Fruit fly (Drosophila melanogaster) whole organism, embryonic: ENCODE measurements around the gene CG10841.
A peak's percentile ranks its signal among the peaks of the same experiment; 100 is the strongest.

Experiments
- Bteb2 ChIP-seq: fragments of 200-800 bp; sonication (Bioruptor generic); optimal IDR thresholded peaks from 2 replicates; lab custom pipeline; 2016; ENCODE audit warnings: missing biosample characterization, missing genetic modification characterization
- CG10147 ChIP-seq: fragments of 200-800 bp; sonication (Bioruptor generic); optimal IDR thresholded peaks from 2 replicates; lab custom pipeline; 2019; ENCODE audit warnings: missing biosample characterization, mild to moderate bottlenecking, missing genetic modification characterization, moderate library complexity
- CG10462 ChIP-seq: fragments of 200-800 bp; sonication (Bioruptor generic); optimal IDR thresholded peaks from 2 replicates; lab custom pipeline; 2016; ENCODE audit warnings: missing biosample characterization, missing genetic modification characterization
- CG1233 ChIP-seq: fragments of 200-800 bp; sonication (Bioruptor generic); optimal IDR thresholded peaks from 4 replicates; lab custom pipeline; 2018; ENCODE audit warnings: missing biosample characterization, mild to moderate bottlenecking, missing genetic modification characterization
- CG13296 ChIP-seq: fragments of 200-800 bp; sonication (Bioruptor generic); optimal IDR thresholded peaks from 3 replicates; lab custom pipeline; 2018; ENCODE audit warnings: missing biosample characterization, mild to moderate bottlenecking, missing genetic modification characterization
- CG14667 ChIP-seq: fragments of 200-800 bp; sonication (Bioruptor generic); IDR thresholded peaks from 2 replicates; pipeline ENCODE4 v1.3.6; 2022; ENCODE audit warnings: missing biosample characterization, missing genetic modification characterization
- CG15073 ChIP-seq: fragments of 200-800 bp; sonication (Bioruptor generic); optimal IDR thresholded peaks from 2 replicates; lab custom pipeline; 2016; ENCODE audit warnings: missing biosample characterization, missing genetic modification characterization
- CG15479 ChIP-seq: fragments of 200-800 bp; sonication (Bioruptor generic); optimal IDR thresholded peaks from 3 replicates; lab custom pipeline; 2019; ENCODE audit warnings: missing biosample characterization, mild to moderate bottlenecking, missing genetic modification characterization, moderate library complexity
- CG16779 ChIP-seq: fragments of 200-800 bp; sonication (Bioruptor generic); IDR thresholded peaks from 2 replicates; pipeline ENCODE4 v1.3.6; 2022; ENCODE audit warnings: missing biosample characterization, missing genetic modification characterization
- CG16813 ChIP-seq: fragments of 200-800 bp; sonication (Bioruptor generic); IDR thresholded peaks from 3 replicates; pipeline ENCODE4 v1.3.6; 2022; ENCODE audit warnings: missing biosample characterization, missing genetic modification characterization; ENCODE audit not compliant: partially characterized antibody
- CG17359 ChIP-seq: fragments of 200-800 bp; sonication (Bioruptor generic); optimal IDR thresholded peaks from 3 replicates; lab custom pipeline; 2018; ENCODE audit warnings: missing biosample characterization, mild to moderate bottlenecking, missing genetic modification characterization, moderate library complexity
- CG17802 ChIP-seq: fragments of 200-800 bp; sonication (Bioruptor generic); optimal IDR thresholded peaks from 2 replicates; lab custom pipeline; 2018; ENCODE audit warnings: missing biosample characterization, mild to moderate bottlenecking, missing genetic modification characterization, moderate library complexity
- CG1792 ChIP-seq: fragments of 200-800 bp; sonication (Bioruptor generic); optimal IDR thresholded peaks from 2 replicates; lab custom pipeline; 2016; ENCODE audit warnings: missing biosample characterization, missing genetic modification characterization
- CG3726 ChIP-seq: fragments of 200-800 bp; sonication (Bioruptor generic); IDR thresholded peaks from 3 replicates; pipeline ENCODE4, ENCODE4 v1.3.6; 2022; ENCODE audit warnings: missing biosample characterization, missing genetic modification characterization
- CG4617 ChIP-seq: fragments of 200-800 bp; sonication (Bioruptor generic); optimal IDR thresholded peaks from 3 replicates; lab custom pipeline; 2016; ENCODE audit warnings: missing biosample characterization, missing genetic modification characterization, borderline replicate concordance
- CG4854 ChIP-seq: fragments of 200-800 bp; sonication (Bioruptor generic); optimal IDR thresholded peaks from 2 replicates; lab custom pipeline; 2016; ENCODE audit warnings: missing biosample characterization, missing genetic modification characterization, inconsistent platforms
- CG6254 ChIP-seq: fragments of 200-800 bp; sonication (Bioruptor generic); optimal IDR thresholded peaks from 3 replicates; lab custom pipeline; 2017; ENCODE audit warnings: mild to moderate bottlenecking, missing biosample characterization, missing genetic modification reagents, missing genetic modification characterization
- CG6654 ChIP-seq: fragments of 200-800 bp; sonication (Bioruptor generic); optimal IDR thresholded peaks from 2 replicates; lab custom pipeline; 2017; ENCODE audit warnings: missing biosample characterization, mild to moderate bottlenecking, missing genetic modification characterization
- CG6765 ChIP-seq: fragments of 200-800 bp; sonication (Bioruptor generic); optimal IDR thresholded peaks from 3 replicates; lab custom pipeline; 2017; ENCODE audit warnings: missing biosample characterization, mild to moderate bottlenecking, missing genetic modification characterization
- CG8478 ChIP-seq: fragments of >200 bp; optimal IDR thresholded peaks from 2 replicates; lab custom pipeline; 2018
- CG9215 ChIP-seq: fragments of 200-800 bp; sonication (Bioruptor generic); IDR thresholded peaks from 2 replicates; pipeline ENCODE4 v1.3.6; 2022; ENCODE audit warnings: missing biosample characterization, missing genetic modification characterization
- CG9727 ChIP-seq: fragments of 200-800 bp; sonication (Bioruptor generic); optimal IDR thresholded peaks from 3 replicates; lab custom pipeline; 2017; ENCODE audit warnings: missing biosample characterization, mild to moderate bottlenecking, missing genetic modification characterization
- CG9797 ChIP-seq: fragments of 200-800 bp; sonication (Bioruptor generic); optimal IDR thresholded peaks from 3 replicates; lab custom pipeline; 2018; ENCODE audit warnings: missing biosample characterization, mild to moderate bottlenecking, missing genetic modification characterization
- CG9876 ChIP-seq: fragments of 200-800 bp; sonication (Bioruptor generic); optimal IDR thresholded peaks from 2 replicates; lab custom pipeline; 2016; ENCODE audit warnings: missing biosample characterization, missing genetic modification characterization
- D ChIP-seq, 2 experiments: fragments of 200-800 bp in 1 of 2; fragments of >200 bp in 1 of 2; sonication (Bioruptor generic) in 1 of 2; optimal IDR thresholded peaks; 2 replicates in 1 of 2; 3 replicates in 1 of 2; lab custom pipeline; 2017; ENCODE audit warnings: mild to moderate bottlenecking in 1 of 2, missing biosample characterization in 1 of 2, missing genetic modification characterization in 1 of 2, missing genetic modification reagents in 1 of 2
- D19A ChIP-seq: fragments of 200-800 bp; optimal IDR thresholded peaks from 3 replicates; lab custom pipeline; 2019; ENCODE audit warnings: missing biosample characterization, mild to moderate bottlenecking, missing genetic modification characterization, moderate library complexity
- Deaf1 ChIP-seq: fragments of 200-800 bp; optimal IDR thresholded peaks from 3 replicates; lab custom pipeline; 2019; ENCODE audit warnings: missing biosample characterization, mild to moderate bottlenecking, missing genetic modification characterization, moderate library complexity
- Dref ChIP-seq: fragments of 200-800 bp; sonication (Bioruptor generic); IDR thresholded peaks from 2 replicates; pipeline ENCODE4 v1.3.6; 2022; ENCODE audit warnings: missing biosample characterization, missing genetic modification characterization
- Fer2 ChIP-seq: fragments of 200-800 bp; sonication (Bioruptor generic); optimal IDR thresholded peaks from 2 replicates; lab custom pipeline; 2018; ENCODE audit warnings: missing biosample characterization, mild to moderate bottlenecking, missing genetic modification characterization, moderate library complexity
- Hr39 ChIP-seq: fragments of >200 bp; optimal IDR thresholded peaks from 2 replicates; lab custom pipeline; 2017
- Nf-YC ChIP-seq: fragments of 200-800 bp; optimal IDR thresholded peaks from 3 replicates; lab custom pipeline; 2019; ENCODE audit warnings: missing biosample characterization, mild to moderate bottlenecking, missing genetic modification characterization, moderate library complexity
- Sox100B ChIP-seq: fragments of 200-800 bp; sonication (Bioruptor generic); optimal IDR thresholded peaks from 3 replicates; lab custom pipeline; 2018; ENCODE audit warnings: missing biosample characterization, mild to moderate bottlenecking, missing genetic modification characterization
- Spps ChIP-seq: fragments of 200-800 bp; sonication (Bioruptor generic); optimal IDR thresholded peaks from 2 replicates; lab custom pipeline; 2018; ENCODE audit warnings: missing biosample characterization, mild to moderate bottlenecking, missing genetic modification characterization
- bigmax ChIP-seq: fragments of 200-800 bp; sonication (Bioruptor generic); optimal IDR thresholded peaks from 2 replicates; lab custom pipeline; 2018; ENCODE audit warnings: missing biosample characterization, mild to moderate bottlenecking, missing genetic modification characterization
- cad ChIP-seq: fragments of >200 bp; optimal IDR thresholded peaks from 2 replicates; lab custom pipeline; 2017; ENCODE audit warnings: missing biosample characterization, missing genetic modification characterization
- emc ChIP-seq: fragments of 200-800 bp; sonication (Bioruptor generic); optimal IDR thresholded peaks from 2 replicates; lab custom pipeline; 2016; ENCODE audit warnings: missing biosample characterization, missing genetic modification characterization
- ewg ChIP-seq: fragments of 200-800 bp; sonication (Bioruptor generic); optimal IDR thresholded peaks from 3 replicates; lab custom pipeline; 2017; ENCODE audit warnings: mild to moderate bottlenecking, missing biosample characterization, missing genetic modification reagents, missing genetic modification characterization
- gfzf ChIP-seq: fragments of 200-800 bp; sonication (Bioruptor generic); optimal IDR thresholded peaks from 2 replicates; lab custom pipeline; 2016; ENCODE audit warnings: missing biosample characterization, mild to moderate bottlenecking, missing genetic modification characterization, moderate library complexity
- gt ChIP-seq: fragments of 200-800 bp; sonication (Bioruptor generic); IDR thresholded peaks from 2 replicates; pipeline ENCODE4 v1.3.6; 2022; ENCODE audit warnings: missing biosample characterization, missing genetic modification characterization
- hkb ChIP-seq, 2 experiments: fragments of 200-800 bp in 1 of 2; fragments of >200 bp in 1 of 2; sonication (Bioruptor generic) in 1 of 2; IDR thresholded peaks in 1 of 2; optimal IDR thresholded peaks in 1 of 2; 2 replicates each; pipeline versions ENCODE4 v1.3.6 to Lab custom; 2017 to 2022; ENCODE audit warnings: missing biosample characterization in 1 of 2, missing genetic modification characterization in 1 of 2
- inv ChIP-seq: fragments of 200-800 bp; sonication (Bioruptor generic); IDR thresholded peaks from 2 replicates; pipeline ENCODE4 v1.3.6; 2022; ENCODE audit warnings: missing biosample characterization, missing genetic modification characterization; ENCODE audit not compliant: partially characterized antibody
- nerfin-1 ChIP-seq: fragments of 200-800 bp; sonication (Bioruptor generic); optimal IDR thresholded peaks from 3 replicates; lab custom pipeline; 2019; ENCODE audit warnings: missing biosample characterization, mild to moderate bottlenecking, missing genetic modification characterization, moderate library complexity
- nom ChIP-seq: fragments of 200-800 bp; sonication (Bioruptor generic); optimal IDR thresholded peaks from 2 replicates; lab custom pipeline; 2017; ENCODE audit warnings: missing biosample characterization, missing genetic modification characterization, mild to moderate bottlenecking, moderate library complexity, missing genetic modification reagents
- pb ChIP-seq: fragments of 200-800 bp; sonication (Bioruptor generic); optimal IDR thresholded peaks from 3 replicates; lab custom pipeline; 2016; ENCODE audit warnings: missing biosample characterization, missing genetic modification characterization
- peb ChIP-seq: fragments of 200-800 bp; sonication (Bioruptor generic); IDR thresholded peaks from 2 replicates; pipeline ENCODE4 v1.3.6; 2022; ENCODE audit warnings: missing biosample characterization, missing genetic modification characterization
- pho ChIP-seq: fragments of 200-800 bp; sonication (Bioruptor generic); optimal IDR thresholded peaks from 2 replicates; lab custom pipeline; 2016; ENCODE audit warnings: missing biosample characterization, missing genetic modification characterization
- pum ChIP-seq: fragments of 200-800 bp; sonication (Bioruptor generic); optimal IDR thresholded peaks from 2 replicates; lab custom pipeline; 2016; ENCODE audit warnings: missing biosample characterization, missing genetic modification characterization
- tna ChIP-seq: fragments of 200-800 bp; sonication (Bioruptor generic); IDR thresholded peaks from 2 replicates; pipeline ENCODE4 v1.3.6; 2022; ENCODE audit warnings: missing biosample characterization, missing genetic modification characterization; ENCODE audit not compliant: partially characterized antibody

Gene CG10841

DNA sequence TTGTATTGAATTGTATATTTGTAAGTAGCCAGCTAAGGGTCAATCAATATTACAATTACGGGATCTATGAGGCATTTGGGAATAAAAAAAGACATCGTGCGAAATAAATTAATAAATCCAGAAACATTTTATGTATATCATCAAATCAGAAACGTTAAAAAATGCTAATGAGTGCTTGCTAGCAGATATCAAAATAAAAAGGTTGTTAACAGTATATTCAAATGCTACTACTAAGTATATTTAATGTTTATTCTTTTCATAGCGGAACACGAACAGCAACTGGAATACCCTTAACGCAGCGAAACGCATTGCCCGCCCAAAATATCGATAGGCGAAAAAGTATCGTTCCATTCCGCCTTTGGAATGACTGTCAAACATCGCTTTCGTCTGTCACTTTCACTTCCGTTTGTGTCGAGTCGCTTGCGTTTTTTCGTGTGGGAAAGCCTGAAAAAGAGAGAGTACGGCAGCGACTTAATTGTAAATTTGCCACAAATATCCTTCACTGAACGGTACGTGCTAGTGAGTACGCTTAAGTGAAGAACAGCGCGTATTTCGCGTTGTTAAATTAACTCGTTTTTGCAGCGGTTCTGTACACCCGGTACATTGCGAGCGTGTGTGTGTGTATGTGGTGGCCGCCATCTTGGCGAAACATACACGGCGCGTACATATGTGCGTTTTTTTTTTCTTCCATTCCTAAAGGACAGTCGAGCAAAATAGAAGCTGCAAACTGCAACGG lies 29.4 kb downstream of the CG10841 start, which contains the start of gene B52 (continued):
- TF ChIP-seq CG9727 (GFP tag; lab: Kevin White, UChicago) (peak; percentile 68), CG14667 (peak; percentile 68; the same call in 1 of the 2 replicates), CG6254 (GFP tag; lab: Kevin White, UChicago) (peak; percentile 62), CG16779 (peak; percentile 61), CG16813 (GFP tag; lab: Robert Waterston, UW) (peak; percentile 60), CG1792 (peak; percentile 24), D19A (peak; percentile 16), CG6654 (GFP tag; lab: Kevin White, UChicago) (no peak), CG10462 (no peak), CG9215 (GFP tag; lab: Robert Waterston, UW) (peak; percentile 39; the same call in 1 of the 2 replicates), CG6765 (GFP tag; lab: Kevin White, UChicago) (peak; percentile 85), Hr39 (no peak), CG17359 (tag; lab: Kevin White, UChicago) (peak; percentile 53), emc (peak; percentile 24), Sox100B (peak; percentile 62), D (optimal IDR thresholded peaks at IDR 0.05; lab: Kevin White, UChicago) (peak; percentile 8), D (GFP tag; optimal IDR thresholded peaks at IDR 0.05; lab: Kevin White, UChicago) (peak; percentile 41), CG8478 (lab: Kevin White, UChicago) (no peak), CG9797 (GFP tag; lab: Kevin White, UChicago) (peak; percentile 31), inv (peak; percentile 49; the same call in 1 of the 2 replicates), CG13296 (GFP tag; lab: Kevin White, UChicago) (peak; percentile 82), CG4617 (GFP tag; lab: Kevin White, UChicago) (peak; percentile 9), peb (no peak; the same call in 1 of the 2 replicates), CG10147 (GFP tag; lab: Kevin White, UChicago) (peak; percentile 42), bigmax (GFP tag; lab: Kevin White, UChicago) (peak; percentile 51), pum (GFP tag; lab: Kevin White, UChicago) (no peak), Dref (GFP tag; lab: Robert Waterston, UW) (peak; percentile 80), gfzf (peak; percentile 42), CG15073 (GFP tag; lab: Kevin White, UChicago) (no peak), nom (peak; percentile 86), CG15479 (GFP tag; lab: Kevin White, UChicago) (peak; percentile 18), nerfin-1 (tag; lab: Kevin White, UChicago) (peak; percentile 75), pb (GFP tag; lab: Kevin White, UChicago) (peak; percentile 85), Spps (tag; lab: Kevin White, UChicago) (peak; percentile 42), hkb (optimal IDR thresholded peaks at IDR 0.05; lab: Kevin White, UChicago) (no peak), hkb (GFP tag; IDR thresholded peaks at IDR 0.05; lab: Robert Waterston, UW) (peak; percentile 58), Deaf1 (tag; lab: Kevin White, UChicago) (no peak), CG3726 (GFP tag; lab: Robert Waterston, UW) (no peak), CG17802 (tag; lab: Kevin White, UChicago) (peak; percentile 93), tna (GFP tag; lab: Robert Waterston, UW) (no peak), CG4854 (GFP tag; lab: Kevin White, UChicago) (no peak), Fer2 (tag; lab: Kevin White, UChicago) (peak; percentile 17), Bteb2 (peak; percentile 42), CG1233 (GFP tag; lab: Kevin White, UChicago) (peak; percentile 63), ewg (peak; percentile 44), Nf-YC (no peak), pho (peak; percentile 54), cad (no peak), gt (GFP tag; lab: Robert Waterston, UW) (no peak), CG9876 (GFP tag; lab: Kevin White, UChicago) (peak; percentile 42)
